Fruit fly (Drosophila melanogaster) whole organism, prepupa: ENCODE data around the gene Mrtf.

Experiments
- CG32006 ChIP-seq: fragments of 200-800 bp; sonication (Bioruptor generic); optimal IDR thresholded peaks from 3 replicates; lab custom pipeline; 2017; ENCODE audit warnings: missing biosample characterization, mild to moderate bottlenecking, missing genetic modification characterization
- CG3919 ChIP-seq: fragments of 200-800 bp; sonication (Bioruptor generic); optimal IDR thresholded peaks from 3 replicates; lab custom pipeline; 2016; ENCODE audit warnings: missing biosample characterization, missing genetic modification characterization
- CG6276 ChIP-seq: fragments of 200-800 bp; sonication (Bioruptor generic); optimal IDR thresholded peaks from 2 replicates; lab custom pipeline; 2017; ENCODE audit warnings: missing biosample characterization, mild to moderate bottlenecking, missing genetic modification characterization
- CG6808 ChIP-seq: fragments of 200-800 bp; sonication (Bioruptor generic); optimal IDR thresholded peaks from 3 replicates; lab custom pipeline; 2017; ENCODE audit warnings: missing biosample characterization, missing genetic modification characterization, mild to moderate bottlenecking, moderate library complexity, missing genetic modification reagents
- CG6854 ChIP-seq: fragments of 200-800 bp; sonication (Bioruptor generic); optimal IDR thresholded peaks from 2 replicates; lab custom pipeline; 2017; ENCODE audit warnings: missing biosample characterization, mild to moderate bottlenecking, missing genetic modification characterization
- Sox14 ChIP-seq: fragments of 200-800 bp; sonication (Bioruptor generic); optimal IDR thresholded peaks from 3 replicates; lab custom pipeline; 2016; ENCODE audit warnings: missing biosample characterization, missing genetic modification characterization
- dac ChIP-seq: fragments of 200-800 bp; sonication (Bioruptor generic); optimal IDR thresholded peaks from 2 replicates; lab custom pipeline; 2017; ENCODE audit warnings: missing biosample characterization, mild to moderate bottlenecking, missing genetic modification characterization
- eg ChIP-seq: fragments of 200-800 bp; sonication (Bioruptor generic); IDR thresholded peaks from 3 replicates; pipeline ENCODE4 v1.3.6; 2022; ENCODE audit warnings: missing biosample characterization, missing genetic modification characterization
- fkh ChIP-seq: fragments of 200-800 bp; sonication (Bioruptor generic); optimal IDR thresholded peaks from 3 replicates; lab custom pipeline; 2017; ENCODE audit warnings: missing biosample characterization, mild to moderate bottlenecking, missing genetic modification characterization, moderate library complexity
- lz ChIP-seq: fragments of 200-800 bp; sonication (Bioruptor generic); optimal IDR thresholded peaks from 3 replicates; lab custom pipeline; 2016; ENCODE audit warnings: missing biosample characterization, missing genetic modification characterization
- salr ChIP-seq, 2 experiments: fragments of 200-800 bp; sonication (Bioruptor generic); optimal IDR thresholded peaks; 3 replicates each; lab custom pipeline; 2016 to 2018; ENCODE audit warnings: missing biosample characterization in 2 of 2, missing genetic modification characterization in 2 of 2, mild to moderate bottlenecking in 1 of 2

DNA sequence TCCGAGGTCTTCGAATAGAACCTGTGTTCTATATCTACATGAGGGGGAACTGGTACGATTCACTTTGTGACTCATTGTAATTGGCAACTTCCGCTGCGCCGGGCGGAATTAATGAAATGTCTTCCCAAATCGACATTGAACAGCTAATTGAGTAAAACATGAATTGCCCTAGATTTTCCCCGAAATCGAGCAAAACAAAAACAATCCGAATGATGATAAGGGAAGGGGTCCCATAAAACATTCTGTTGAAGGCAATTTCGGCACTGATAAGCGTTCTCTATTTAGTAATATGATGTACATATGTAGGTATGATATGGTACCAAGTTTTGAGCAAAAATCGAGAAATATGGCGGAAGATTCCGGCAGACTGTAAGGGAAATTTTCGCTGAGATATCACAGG is 43.4 kb upstream of the Mrtf start:
- TF ChIP-seq CG6808 (GFP tag; lab: Kevin White, UChicago) (no peak), dac (GFP tag; lab: Kevin White, UChicago) (no peak), eg (GFP tag; lab: Robert Waterston, UW) (no peak), CG3919 (no peak), salr (GFP tag; optimal IDR thresholded peaks at IDR 0.05; lab: Kevin White, UChicago) (no peak), CG32006 (GFP tag; lab: Kevin White, UChicago) (no peak), lz (GFP tag; lab: Kevin White, UChicago) (no peak), CG6276 (GFP tag; lab: Kevin White, UChicago) (no peak), fkh (GFP tag; lab: Kevin White, UChicago) (no peak), CG6854 (GFP tag; lab: Kevin White, UChicago) (no peak), Sox14 (GFP tag; lab: Kevin White, UChicago) (no peak)
